Fruit fly (Drosophila melanogaster) whole organism, embryonic: Measurements from ENCODE around the gene Ldsdh1.

ENCODE experiments used
- Abd-B ChIP-seq: fragments of 200-800 bp; sonication (Bioruptor generic); optimal IDR thresholded peaks from 2 replicates; lab custom pipeline; 2018; ENCODE audit warnings: missing biosample characterization, mild to moderate bottlenecking, missing genetic modification characterization, moderate library complexity
- CG10147 ChIP-seq: fragments of 200-800 bp; sonication (Bioruptor generic); optimal IDR thresholded peaks from 2 replicates; lab custom pipeline; 2019; ENCODE audit warnings: missing biosample characterization, mild to moderate bottlenecking, missing genetic modification characterization, moderate library complexity
- CG11093 ChIP-seq: fragments of 200-800 bp; sonication (Bioruptor generic); IDR thresholded peaks from 3 replicates; pipeline ENCODE4 v1.3.6; 2022; ENCODE audit warnings: missing biosample characterization, missing genetic modification characterization
- CG11560 ChIP-seq: fragments of 200-800 bp; sonication (Bioruptor generic); IDR thresholded peaks from 3 replicates; pipeline ENCODE4 v1.3.6; 2022; ENCODE audit warnings: missing biosample characterization, missing genetic modification characterization
- CG12155 ChIP-seq: fragments of 200-800 bp; sonication (Bioruptor generic); optimal IDR thresholded peaks from 3 replicates; lab custom pipeline; 2016; ENCODE audit warnings: missing biosample characterization, missing genetic modification characterization
- CG12942 ChIP-seq: fragments of 200-800 bp; sonication (Bioruptor generic); optimal IDR thresholded peaks from 3 replicates; lab custom pipeline; 2016; ENCODE audit warnings: missing biosample characterization, missing genetic modification characterization
- CG13123 ChIP-seq: fragments of 200-800 bp; sonication (Bioruptor generic); optimal IDR thresholded peaks from 2 replicates; lab custom pipeline; 2016; ENCODE audit warnings: missing biosample characterization, missing genetic modification characterization
- CG14965 ChIP-seq: fragments of 200-800 bp; sonication (Bioruptor generic); optimal IDR thresholded peaks from 2 replicates; lab custom pipeline; 2016; ENCODE audit warnings: missing biosample characterization, missing genetic modification characterization, borderline replicate concordance
- CG1647 ChIP-seq: fragments of 200-800 bp; sonication (Bioruptor generic); optimal IDR thresholded peaks from 3 replicates; lab custom pipeline; 2016; ENCODE audit warnings: missing biosample characterization, missing genetic modification characterization
- CG17186 ChIP-seq: fragments of 200-800 bp; sonication (Bioruptor generic); optimal IDR thresholded peaks from 3 replicates; lab custom pipeline; 2017; ENCODE audit warnings: missing biosample characterization, missing genetic modification reagents, missing genetic modification characterization
- CG17802 ChIP-seq: fragments of 200-800 bp; sonication (Bioruptor generic); optimal IDR thresholded peaks from 2 replicates; lab custom pipeline; 2018; ENCODE audit warnings: missing biosample characterization, mild to moderate bottlenecking, missing genetic modification characterization, moderate library complexity
- CG18619 ChIP-seq: fragments of 200-800 bp; sonication (Bioruptor generic); optimal IDR thresholded peaks from 3 replicates; lab custom pipeline; 2017; ENCODE audit warnings: missing biosample characterization, mild to moderate bottlenecking, missing genetic modification characterization
- CG31365 ChIP-seq: fragments of 200-800 bp; sonication (Bioruptor generic); optimal IDR thresholded peaks from 2 replicates; lab custom pipeline; 2018; ENCODE audit warnings: missing biosample characterization, mild to moderate bottlenecking, missing genetic modification characterization
- CG32772 ChIP-seq: fragments of 200-800 bp; sonication (Bioruptor generic); IDR thresholded peaks from 2 replicates; pipeline ENCODE4 v1.3.6; 2022; ENCODE audit warnings: missing biosample characterization, missing genetic modification characterization
- CG34224 ChIP-seq: fragments of 200-800 bp; sonication (Bioruptor generic); IDR thresholded peaks from 3 replicates; pipeline ENCODE4 v1.3.6; 2022; ENCODE audit warnings: missing biosample characterization, missing genetic modification characterization; ENCODE audit not compliant: partially characterized antibody
- CG4707 ChIP-seq: fragments of 200-800 bp; sonication (Bioruptor generic); optimal IDR thresholded peaks from 2 replicates; lab custom pipeline; 2018; ENCODE audit warnings: missing biosample characterization, mild to moderate bottlenecking, missing genetic modification characterization, moderate library complexity
- CG6272 ChIP-seq: fragments of 200-800 bp; sonication (Bioruptor generic); IDR thresholded peaks from 2 replicates; pipeline ENCODE4 v1.3.6; 2022; ENCODE audit warnings: missing biosample characterization, missing genetic modification characterization
- CG6854 ChIP-seq: fragments of 200-800 bp; sonication (Bioruptor generic); optimal IDR thresholded peaks from 3 replicates; lab custom pipeline; 2017; ENCODE audit warnings: missing biosample characterization, mild to moderate bottlenecking, missing genetic modification characterization
- CG7271 ChIP-seq: fragments of 200-800 bp; sonication (Bioruptor generic); optimal IDR thresholded peaks from 2 replicates; lab custom pipeline; 2018; ENCODE audit warnings: missing biosample characterization, mild to moderate bottlenecking, missing genetic modification characterization, moderate library complexity
- CG7372 ChIP-seq: fragments of 200-800 bp; sonication (Bioruptor generic); IDR thresholded peaks from 2 replicates; pipeline ENCODE4 v1.3.6; 2022; ENCODE audit warnings: missing biosample characterization, missing genetic modification characterization
- CG8359 ChIP-seq: fragments of 200-800 bp; sonication (Bioruptor generic); optimal IDR thresholded peaks from 2 replicates; lab custom pipeline; 2017; ENCODE audit warnings: missing biosample characterization, mild to moderate bottlenecking, missing genetic modification characterization, borderline replicate concordance
- CG8765 ChIP-seq: fragments of 200-800 bp; sonication (Bioruptor generic); IDR thresholded peaks from 2 replicates; pipeline ENCODE4 v1.3.6; 2022; ENCODE audit warnings: missing biosample characterization, missing genetic modification characterization
- CG9727 ChIP-seq: fragments of 200-800 bp; sonication (Bioruptor generic); optimal IDR thresholded peaks from 3 replicates; lab custom pipeline; 2017; ENCODE audit warnings: missing biosample characterization, mild to moderate bottlenecking, missing genetic modification characterization
- Chrac-16 ChIP-seq: fragments of 200-800 bp; sonication (Bioruptor generic); optimal IDR thresholded peaks from 3 replicates; lab custom pipeline; 2016; ENCODE audit warnings: missing biosample characterization, missing genetic modification characterization
- D ChIP-seq, 2 experiments: fragments of 200-800 bp in 1 of 2; fragments of >200 bp in 1 of 2; sonication (Bioruptor generic) in 1 of 2; optimal IDR thresholded peaks; 2 replicates in 1 of 2; 3 replicates in 1 of 2; lab custom pipeline; 2017; ENCODE audit warnings: mild to moderate bottlenecking in 1 of 2, missing biosample characterization in 1 of 2, missing genetic modification characterization in 1 of 2, missing genetic modification reagents in 1 of 2
- Doc2 ChIP-seq: fragments of 200-800 bp; sonication (Bioruptor generic); IDR thresholded peaks from 2 replicates; pipeline ENCODE4 v1.3.6; 2022; ENCODE audit warnings: missing biosample characterization, missing genetic modification characterization
- Fer3 ChIP-seq: fragments of 200-800 bp; sonication (Bioruptor generic); optimal IDR thresholded peaks from 2 replicates; lab custom pipeline; 2018; ENCODE audit warnings: missing biosample characterization, mild to moderate bottlenecking, missing genetic modification characterization, moderate library complexity
- Nf-YA ChIP-seq: fragments of 200-800 bp; sonication (Bioruptor generic); IDR thresholded peaks from 2 replicates; pipeline ENCODE4 v1.3.6; 2022; ENCODE audit warnings: missing biosample characterization, missing genetic modification characterization
- Oaz ChIP-seq: fragments of 200-800 bp; sonication (Bioruptor generic); IDR thresholded peaks from 2 replicates; pipeline ENCODE4 v1.3.6; 2022; ENCODE audit warnings: missing biosample characterization, missing genetic modification characterization
- Sox100B ChIP-seq: fragments of 200-800 bp; sonication (Bioruptor generic); optimal IDR thresholded peaks from 3 replicates; lab custom pipeline; 2018; ENCODE audit warnings: missing biosample characterization, mild to moderate bottlenecking, missing genetic modification characterization
- Ssrp ChIP-seq: fragments of 200-800 bp; sonication (Bioruptor generic); optimal IDR thresholded peaks from 2 replicates; lab custom pipeline; 2018; ENCODE audit warnings: missing biosample characterization, mild to moderate bottlenecking, missing genetic modification characterization, moderate library complexity
- Usf ChIP-seq: fragments of 200-800 bp; sonication (Bioruptor generic); optimal IDR thresholded peaks from 2 replicates; lab custom pipeline; 2017; ENCODE audit warnings: missing genotype, missing biosample characterization, missing genetic modification characterization
- ase ChIP-seq: fragments of 200-800 bp; sonication (Bioruptor generic); IDR thresholded peaks from 3 replicates; pipeline ENCODE4 v1.3.6; 2022; ENCODE audit warnings: missing biosample characterization, missing genetic modification characterization
- cato ChIP-seq: fragments of 200-800 bp; sonication (Bioruptor generic); optimal IDR thresholded peaks from 2 replicates; lab custom pipeline; 2016; ENCODE audit warnings: missing biosample characterization, missing genetic modification characterization, borderline replicate concordance
- cg ChIP-seq: fragments of 200-800 bp; sonication (Bioruptor generic); optimal IDR thresholded peaks from 3 replicates; lab custom pipeline; 2019; ENCODE audit warnings: missing biosample characterization, mild to moderate bottlenecking, missing genetic modification characterization, moderate library complexity
- da ChIP-seq: fragments of 200-800 bp; sonication (Bioruptor generic); optimal IDR thresholded peaks from 2 replicates; lab custom pipeline; 2016; ENCODE audit warnings: missing biosample characterization, missing genetic modification characterization
- dimm ChIP-seq: fragments of 200-800 bp; sonication (Bioruptor generic); IDR thresholded peaks from 2 replicates; pipeline ENCODE4 v1.3.6; 2022; ENCODE audit warnings: missing biosample characterization, missing genetic modification characterization
- gce ChIP-seq: fragments of 200-800 bp; sonication (Bioruptor generic); IDR thresholded peaks from 3 replicates; pipeline ENCODE4 v1.3.6; 2022; ENCODE audit warnings: missing biosample characterization, missing genetic modification characterization
- gsb ChIP-seq: fragments of 200-800 bp; sonication (Bioruptor generic); IDR thresholded peaks from 2 replicates; pipeline ENCODE4 v1.3.6; 2022; ENCODE audit warnings: missing biosample characterization, missing genetic modification characterization
- insv ChIP-seq, 2 experiments: fragments of 200-800 bp; sonication (Bioruptor generic); optimal IDR thresholded peaks; 3 replicates each; lab custom pipeline; 2016 to 2018; ENCODE audit warnings: missing biosample characterization in 2 of 2, missing genetic modification characterization in 2 of 2
- lmd ChIP-seq: fragments of 200-800 bp; sonication (Bioruptor generic); IDR thresholded peaks from 2 replicates; pipeline ENCODE4 v1.3.6; 2022; ENCODE audit warnings: missing biosample characterization, missing genetic modification characterization
- lov ChIP-seq, 2 experiments: fragments of 200-800 bp in 1 of 2; fragments of >200 bp in 1 of 2; sonication (Bioruptor generic) in 1 of 2; IDR thresholded peaks in 1 of 2; optimal IDR thresholded peaks in 1 of 2; 2 replicates in 1 of 2; 3 replicates in 1 of 2; pipeline versions ENCODE4 v1.3.6 to Lab custom; 2017 to 2022; ENCODE audit warnings: missing biosample characterization in 1 of 2, missing genetic modification characterization in 1 of 2
- pros ChIP-seq: fragments of 200-800 bp; sonication (Bioruptor generic); optimal IDR thresholded peaks from 3 replicates; lab custom pipeline; 2019; ENCODE audit warnings: missing biosample characterization, mild to moderate bottlenecking, missing genetic modification characterization, moderate library complexity
- row ChIP-seq: fragments of 200-800 bp; sonication (Bioruptor generic); IDR thresholded peaks from 3 replicates; pipeline ENCODE4 v1.3.6; 2022; ENCODE audit warnings: missing biosample characterization, missing genetic modification characterization
- sug ChIP-seq: fragments of 200-800 bp; optimal IDR thresholded peaks from 2 replicates; lab custom pipeline; 2019; ENCODE audit warnings: missing biosample characterization, mild to moderate bottlenecking, missing genetic modification characterization, moderate library complexity
- unpg ChIP-seq: fragments of 200-800 bp; sonication (Bioruptor generic); optimal IDR thresholded peaks from 3 replicates; lab custom pipeline; 2018; ENCODE audit warnings: missing biosample characterization, mild to moderate bottlenecking, missing genetic modification characterization, moderate library complexity
- vfl ChIP-seq: fragments of 200-800 bp; sonication (Bioruptor generic); optimal IDR thresholded peaks from 2 replicates; lab custom pipeline; 2016; ENCODE audit warnings: missing biosample characterization, missing genetic modification characterization
- vnd ChIP-seq: fragments of 200-800 bp; sonication (Bioruptor generic); IDR thresholded peaks from 3 replicates; pipeline ENCODE4 v1.3.6; 2022; ENCODE audit warnings: missing biosample characterization, missing genetic modification characterization; ENCODE audit not compliant: partially characterized antibody
- vvl ChIP-seq: fragments of 200-800 bp; sonication (Bioruptor generic); IDR thresholded peaks from 2 replicates; pipeline ENCODE4 v1.3.6; 2022; ENCODE audit warnings: missing biosample characterization, missing genetic modification characterization

Gene Ldsdh1

DNA sequence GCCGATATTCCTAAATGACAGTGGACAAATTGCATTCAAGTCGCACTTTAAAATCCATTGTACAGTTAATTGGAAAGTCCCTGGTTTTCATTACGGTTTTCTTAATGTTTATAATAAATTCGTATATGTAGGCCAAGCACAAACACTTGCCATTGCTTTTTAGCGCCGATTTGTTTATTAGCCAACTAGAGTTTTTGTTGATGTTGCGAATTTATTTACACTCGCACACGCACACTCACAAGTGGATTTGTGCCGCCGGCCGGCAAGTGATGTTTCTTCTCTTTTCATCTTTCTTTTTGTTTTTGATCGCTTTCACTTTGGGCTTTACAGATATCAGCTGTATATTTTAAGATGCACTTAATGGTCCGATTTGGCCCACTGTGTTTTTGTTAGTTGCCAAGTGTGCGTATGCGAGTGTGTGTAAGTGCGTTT is 24.1 kb downstream of the Ldsdh1 start (continued):
- TF ChIP-seq vfl (peak; percentile 41), Oaz (peak; percentile 56; the same call in 1 of the 2 replicates), CG7372 (GFP tag; lab: Robert Waterston, UW) (peak; percentile 32), Usf (GFP tag; lab: Kevin White, UChicago) (peak; percentile 66), cato (GFP tag; lab: Kevin White, UChicago) (peak; percentile 60), Doc2 (GFP tag; lab: Robert Waterston, UW) (0 out of 2 replicates have a peak, but pooled peaks have one; percentile 41), lmd (GFP tag; lab: Robert Waterston, UW) (peak; percentile 77), CG4707 (GFP tag; lab: Kevin White, UChicago) (peak; percentile 95), gsb (GFP tag; lab: Robert Waterston, UW) (0 out of 2 replicates have a peak, but pooled peaks have one; percentile 38), CG18619 (peak; percentile 75), CG8765 (GFP tag; lab: Robert Waterston, UW) (no peak), CG17186 (GFP tag; lab: Kevin White, UChicago) (peak; percentile 4), dimm (GFP tag; lab: Robert Waterston, UW) (no peak), Abd-B (GFP tag; lab: Kevin White, UChicago) (peak; percentile 77), Chrac-16 (GFP tag; lab: Kevin White, UChicago) (peak; percentile 45), vnd (no peak), CG17802 (tag; lab: Kevin White, UChicago) (no peak), CG34224 (no peak), CG13123 (GFP tag; lab: Kevin White, UChicago) (peak; percentile 36), unpg (GFP tag; lab: Kevin White, UChicago) (peak; percentile 52), gce (GFP tag; lab: Robert Waterston, UW) (no peak), cg (no peak), insv (GFP tag; optimal IDR thresholded peaks at IDR 0.05; lab: Kevin White, UChicago) (no peak), Fer3 (tag; lab: Kevin White, UChicago) (peak; percentile 36), Nf-YA (GFP tag; lab: Robert Waterston, UW) (no peak), ase (GFP tag; lab: Robert Waterston, UW) (no peak), CG10147 (GFP tag; lab: Kevin White, UChicago) (peak; percentile 55), CG6854 (no peak), Sox100B (GFP tag; lab: Kevin White, UChicago) (peak; percentile 87), da (peak; percentile 34), CG32772 (GFP tag; lab: Robert Waterston, UW) (0 out of 2 replicates have a peak, but pooled peaks have one; percentile 44), CG12155 (GFP tag; lab: Kevin White, UChicago) (peak; percentile 60), CG31365 (tag; lab: Kevin White, UChicago) (no peak), CG9727 (GFP tag; lab: Kevin White, UChicago) (peak; percentile 76), CG8359 (GFP tag; lab: Kevin White, UChicago) (peak; percentile 18), CG14965 (GFP tag; lab: Kevin White, UChicago) (no peak), D (optimal IDR thresholded peaks at IDR 0.05; lab: Kevin White, UChicago) (no peak), D (GFP tag; optimal IDR thresholded peaks at IDR 0.05; lab: Kevin White, UChicago) (peak; percentile 78), sug (tag; lab: Kevin White, UChicago) (peak; percentile 60), vvl (GFP tag; lab: Robert Waterston, UW) (peak; percentile 11; the same call in 1 of the 2 replicates), CG1647 (GFP tag; lab: Kevin White, UChicago) (peak; percentile 66), CG12942 (GFP tag; lab: Kevin White, UChicago) (peak; percentile 57), Ssrp (tag; lab: Kevin White, UChicago) (peak; percentile 79), CG6272 (GFP tag; lab: Robert Waterston, UW) (no peak), lov (optimal IDR thresholded peaks at IDR 0.05; lab: Kevin White, UChicago) (no peak), lov (GFP tag; IDR thresholded peaks at IDR 0.05; lab: Robert Waterston, UW) (no peak), row (GFP tag; lab: Robert Waterston, UW) (peak; percentile 78; the same call in 2 of the 3 replicates), pros (no peak), CG11560 (tag; lab: Robert Waterston, UW) (peak; percentile 57; the same call in 1 of the 3 replicates), CG11093 (peak; percentile 60; the same call in 1 of the 3 replicates), CG7271 (no peak)
